Worm (Caenorhabditis elegans) whole organism, midembryonic: ENCODE results near the gene bcmo-2.

ENCODE experiments used
- klf-2 ChIP-seq: fragments of 200-800 bp; sonication (Bioruptor generic); conservative IDR thresholded peaks from 2 replicates; pipeline ENCODE4 v1.3.6; 2022; ENCODE audit warnings: missing genetic modification reagents, missing genetic modification characterization, missing compliant biosample characterization
- tab-1 ChIP-seq: fragments of 200-800 bp; sonication (Bioruptor generic); IDR thresholded peaks from 2 replicates; pipeline ENCODE4 v1.3.6; 2022; ENCODE audit warnings: missing genetic modification characterization, missing compliant biosample characterization
- ztf-29 ChIP-seq: fragments of 200-800 bp; sonication (Bioruptor generic); IDR thresholded peaks from 2 replicates; pipeline ENCODE4 v1.3.6; 2022; ENCODE audit warnings: missing genetic modification reagents, missing genetic modification characterization, missing compliant biosample characterization

DNA sequence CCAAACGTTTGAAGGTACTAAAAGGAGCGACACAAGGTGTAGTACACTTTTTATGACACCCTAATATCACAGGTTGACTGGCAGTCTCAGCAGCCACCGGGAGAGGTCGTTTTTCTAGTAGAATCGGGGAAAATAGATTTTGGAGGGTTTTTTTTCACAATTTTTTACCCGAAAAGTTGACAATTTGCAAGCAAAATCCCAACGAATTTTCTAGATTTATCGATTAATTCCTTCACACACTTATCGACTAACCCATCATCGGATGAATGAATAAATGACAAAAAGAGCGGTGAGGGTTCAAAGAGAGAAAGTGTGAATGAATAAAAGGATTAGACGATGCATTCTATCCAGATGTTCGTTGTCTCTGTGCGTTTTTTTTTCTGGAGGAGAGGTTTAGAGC, 45.3 kb upstream of the bcmo-2 start:
- TF ChIP-seq tab-1, result no peak
- TF ChIP-seq ztf-29 (GFP tag; lab: Robert Waterston, UW), result no peak
- no peak for TF ChIP-seq klf-2 (GFP tag; lab: Robert Waterston, UW)
